Fruit fly (Drosophila melanogaster): ENCODE measurements around the gene CG14357.

dm6 chr3R:14100962-14101361, 11.0 kb downstream of the CG14357 start:
- TF ChIP-seq svp (GFP tag) = no peak
- no peak for TF ChIP-seq acj6 (GFP tag; optimal IDR thresholded peaks at IDR 0.05)
- TF ChIP-seq CG3032 (tag; optimal IDR thresholded peaks at IDR 0.05) = no peak
- no peak for TF ChIP-seq CG6792 (GFP tag; optimal IDR thresholded peaks at IDR 0.05)
- no peak for TF ChIP-seq Sox15 (GFP tag; optimal IDR thresholded peaks at IDR 0.05)
- TF ChIP-seq CG3919 (GFP tag; optimal IDR thresholded peaks at IDR 0.05) = no peak
- no peak for TF ChIP-seq Blimp-1 (GFP tag; optimal IDR thresholded peaks at IDR 0.05)
- TF ChIP-seq OdsH (GFP tag; optimal IDR thresholded peaks at IDR 0.05) = no peak
- no peak for TF ChIP-seq CG8632 (GFP tag; optimal IDR thresholded peaks at IDR 0.05)
- TF ChIP-seq Gug (GFP tag; IDR thresholded peaks at IDR 0.05) = no peak
- no peak for TF ChIP-seq Hr38 (GFP tag; optimal IDR thresholded peaks at IDR 0.05)
- TF ChIP-seq lz (GFP tag; optimal IDR thresholded peaks at IDR 0.05) = no peak
- TF ChIP-seq Ets21C (GFP tag; optimal IDR thresholded peaks at IDR 0.05) = no peak
- no peak for TF ChIP-seq CG15336 (GFP tag; IDR thresholded peaks at IDR 0.05)

All from whole organism, prepupa.